Fruit fly (Drosophila melanogaster) whole organism, wandering third instar larva: Measurements from ENCODE around the gene CG31642.
A peak's percentile ranks its signal among the peaks of the same experiment; 100 is the strongest.

Experiments
- CG32264 ChIP-seq: fragments of 200-800 bp; sonication (Bioruptor generic); optimal IDR thresholded peaks from 2 replicates; lab custom pipeline; 2016; ENCODE audit warnings: missing biosample characterization, missing genetic modification characterization
- CG9705 ChIP-seq: fragments of 200-800 bp; sonication (Bioruptor generic); optimal IDR thresholded peaks from 2 replicates; lab custom pipeline; 2018; ENCODE audit warnings: missing biosample characterization, mild to moderate bottlenecking, missing genetic modification characterization
- Dfd ChIP-seq: fragments of >200 bp; optimal IDR thresholded peaks from 2 replicates; lab custom pipeline; 2017; ENCODE audit warnings: missing biosample characterization, missing genetic modification characterization
- Dif ChIP-seq: fragments of 200-275, 200-300 bp; sonication (Bioruptor generic); optimal IDR thresholded peaks from 2 replicates; lab custom pipeline; 2018; ENCODE audit warnings: missing biosample characterization, missing genetic modification characterization; ENCODE audit not compliant: partially characterized antibody
- GATAd ChIP-seq: sonication (Bioruptor generic); optimal IDR thresholded peaks from 2 replicates; lab custom pipeline; 2016; ENCODE audit warnings: missing biosample characterization, missing genetic modification characterization
- HLH106 ChIP-seq: fragments of 200-800 bp; optimal IDR thresholded peaks from 3 replicates; lab custom pipeline; 2019; ENCODE audit warnings: missing biosample characterization, mild to moderate bottlenecking, missing genetic modification characterization, moderate library complexity
- Hnf4 ChIP-seq: fragments of 200-800 bp; sonication (Bioruptor generic); optimal IDR thresholded peaks from 2 replicates; lab custom pipeline; 2016; ENCODE audit warnings: missing biosample characterization, mild to moderate bottlenecking, missing genetic modification characterization
- Hr78 ChIP-seq: fragments of >200 bp; optimal IDR thresholded peaks from 2 replicates; lab custom pipeline; 2017; ENCODE audit warnings: missing biosample characterization, missing genetic modification characterization
- Hr83 ChIP-seq: fragments of 200-300 bp; sonication (Bioruptor generic); optimal IDR thresholded peaks from 2 replicates; lab custom pipeline; 2016; ENCODE audit warnings: missing biosample characterization, mild to moderate bottlenecking, missing genetic modification characterization, moderate library complexity; ENCODE audit not compliant: poor library complexity, severe bottlenecking
- Jra ChIP-seq: sonication (Bioruptor generic); optimal IDR thresholded peaks from 2 replicates; lab custom pipeline; 2016; ENCODE audit warnings: missing biosample characterization, missing genetic modification characterization
- Mio ChIP-seq: sonication (Bioruptor generic); optimal IDR thresholded peaks from 2 replicates; lab custom pipeline; 2016; ENCODE audit warnings: missing biosample characterization, missing genetic modification characterization
- OdsH ChIP-seq: fragments of 200-800 bp; sonication (Bioruptor generic); optimal IDR thresholded peaks from 2 replicates; lab custom pipeline; 2016; ENCODE audit warnings: missing biosample characterization, mild to moderate bottlenecking, missing genetic modification characterization
- Sp1 ChIP-seq: fragments of 200-800 bp; sonication (Bioruptor generic); optimal IDR thresholded peaks from 3 replicates; lab custom pipeline; 2019; ENCODE audit warnings: missing biosample characterization, mild to moderate bottlenecking, missing genetic modification characterization, moderate library complexity
- br ChIP-seq: fragments of 200-800 bp; sonication (Bioruptor generic); optimal IDR thresholded peaks from 2 replicates; lab custom pipeline; 2016; ENCODE audit warnings: missing biosample characterization, missing genetic modification characterization
- brk ChIP-seq: fragments of 200-800 bp; sonication (Bioruptor generic); optimal IDR thresholded peaks from 2 replicates; lab custom pipeline; 2016; ENCODE audit warnings: missing biosample characterization, mild to moderate bottlenecking, missing genetic modification characterization
- dl ChIP-seq, 2 experiments: fragments of 175-275, 200-275 bp in 1 of 2; fragments of 200-275 bp in 1 of 2; sonication (Bioruptor generic); optimal IDR thresholded peaks; lab custom pipeline; 2018; ENCODE audit warnings: mild to moderate bottlenecking in 2 of 2, missing biosample characterization in 2 of 2, missing genetic modification characterization in 2 of 2, moderate library complexity in 2 of 2; ENCODE audit not compliant: partially characterized antibody in 2 of 2, insufficient read depth in 1 of 2
- dmrt93B ChIP-seq: fragments of 200-800 bp; sonication (Bioruptor generic); optimal IDR thresholded peaks from 2 replicates; lab custom pipeline; 2018; ENCODE audit warnings: missing biosample characterization, mild to moderate bottlenecking, missing genetic modification characterization
- dsf ChIP-seq: sonication (Bioruptor generic); optimal IDR thresholded peaks from 2 replicates; lab custom pipeline; 2016; ENCODE audit warnings: missing biosample characterization, missing genetic modification characterization, borderline replicate concordance
- ey ChIP-seq: fragments of 200-800 bp; sonication (Bioruptor generic); optimal IDR thresholded peaks from 2 replicates; lab custom pipeline; 2016; ENCODE audit warnings: missing biosample characterization, missing genetic modification characterization
- foxo ChIP-seq, 2 experiments: fragments of 200-800 bp; sonication (Bioruptor generic); optimal IDR thresholded peaks; 2 replicates in 1 of 2; 3 replicates in 1 of 2; lab custom pipeline; 2016 to 2017; ENCODE audit warnings: missing biosample characterization in 2 of 2, missing genetic modification characterization in 2 of 2
- fru ChIP-seq: fragments of 200-800 bp; sonication (Bioruptor generic); optimal IDR thresholded peaks from 3 replicates; lab custom pipeline; 2016; ENCODE audit warnings: missing biosample characterization, mild to moderate bottlenecking, missing genetic modification characterization
- h ChIP-seq: fragments of 200-800 bp; sonication (Bioruptor generic); optimal IDR thresholded peaks from 3 replicates; lab custom pipeline; 2016; ENCODE audit warnings: missing biosample characterization, mild to moderate bottlenecking, missing genetic modification characterization
- jim ChIP-seq: fragments of 175-275, 200-325 bp; sonication (Bioruptor generic); optimal IDR thresholded peaks from 2 replicates; lab custom pipeline; 2016; ENCODE audit warnings: missing biosample characterization, mild to moderate bottlenecking, missing genetic modification characterization
- lola ChIP-seq: fragments of >200 bp; optimal IDR thresholded peaks from 2 replicates; lab custom pipeline; 2017; ENCODE audit warnings: missing biosample characterization, missing genetic modification characterization
- pan ChIP-seq: fragments of >200 bp; optimal IDR thresholded peaks from 2 replicates; lab custom pipeline; 2017
- psq ChIP-seq: fragments of 200-800 bp; sonication (Bioruptor generic); optimal IDR thresholded peaks from 3 replicates; lab custom pipeline; 2017; ENCODE audit warnings: missing biosample characterization, mild to moderate bottlenecking, missing genetic modification characterization, moderate library complexity
- rgr ChIP-seq: fragments of 200-800 bp; sonication (Bioruptor generic); optimal IDR thresholded peaks from 3 replicates; lab custom pipeline; 2016; ENCODE audit warnings: missing biosample characterization, mild to moderate bottlenecking, missing genetic modification characterization
- sage ChIP-seq: fragments of 200-800 bp; sonication (Bioruptor generic); optimal IDR thresholded peaks from 2 replicates; lab custom pipeline; 2016; ENCODE audit warnings: missing biosample characterization, mild to moderate bottlenecking, missing genetic modification characterization
- sv ChIP-seq: fragments of 200-800 bp; sonication (Bioruptor generic); optimal IDR thresholded peaks from 3 replicates; lab custom pipeline; 2016; ENCODE audit warnings: missing biosample characterization, missing genetic modification characterization
- tai ChIP-seq: sonication (Bioruptor generic); optimal IDR thresholded peaks from 2 replicates; lab custom pipeline; 2016; ENCODE audit warnings: missing biosample characterization, missing genetic modification characterization
- usp ChIP-seq: fragments of >200 bp; optimal IDR thresholded peaks from 2 replicates; lab custom pipeline; 2017; ENCODE audit warnings: missing biosample characterization, missing genetic modification characterization
- woc ChIP-seq: sonication (Bioruptor generic); optimal IDR thresholded peaks from 2 replicates; lab custom pipeline; 2016; ENCODE audit warnings: missing biosample characterization, mild to moderate bottlenecking, missing genetic modification characterization

CG31642 gene

DNA sequence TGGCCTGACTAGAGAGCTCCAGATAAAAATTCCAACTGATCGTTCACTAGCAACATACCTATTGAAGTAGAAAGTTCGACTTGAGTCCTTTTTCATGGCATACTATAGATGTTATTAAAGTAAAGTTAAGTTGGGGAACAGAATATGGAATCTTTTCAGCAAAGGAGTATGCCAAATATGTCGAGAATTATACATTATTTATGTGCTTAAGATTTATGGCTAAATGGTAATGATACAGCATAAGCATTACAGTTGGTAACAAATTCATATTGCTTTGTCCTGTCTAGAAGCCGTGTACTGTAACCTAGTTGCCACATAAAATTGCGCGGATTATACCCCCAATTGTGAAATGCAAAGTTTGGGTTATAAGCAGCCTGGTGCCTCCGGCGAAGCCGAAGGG lies 36.7 kb downstream of the CG31642 start, which contains the start of gene CG31639:
Gene CG31639 (minus strand): TSS at position 101 of the 400 bp plus-strand sequence.
- no peak for TF ChIP-seq CG32264 (GFP tag; lab: Kevin White, UChicago)
- no peak for TF ChIP-seq Hr78 (GFP tag; lab: Kevin White, UChicago)
- TF ChIP-seq CG9705 (GFP tag; lab: Kevin White, UChicago) = no peak
- TF ChIP-seq, all 38 proteins: peak for 0

DNA sequence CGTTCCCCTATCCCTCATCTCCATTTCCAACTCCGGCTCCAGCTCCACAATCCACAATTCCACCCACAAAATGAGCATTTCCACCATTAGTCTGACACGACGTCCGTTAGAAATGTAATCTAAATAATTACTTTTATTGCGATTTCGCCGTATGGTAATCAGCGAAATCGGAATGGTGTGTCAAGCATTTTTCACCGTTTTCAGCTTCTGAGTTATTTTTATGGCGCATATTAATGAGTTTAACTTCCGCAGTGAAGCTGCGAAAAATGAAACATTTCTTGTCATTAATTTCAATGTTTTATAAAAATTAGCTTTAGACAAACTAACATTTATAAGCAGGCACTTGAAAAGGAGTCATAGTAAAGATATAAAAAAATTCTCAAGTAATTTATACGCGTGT lies 41.8 kb downstream of the CG31642 start, which contains the start of gene CG13989:
Gene CG13989 (plus strand): TSS at position 301 of the 400 bp plus-strand sequence.
- TF ChIP-seq Dif (GFP tag; lab: Kevin White, UChicago) = no peak
- no peak for TF ChIP-seq Hr83 (GFP tag; lab: Kevin White, UChicago)
- TF ChIP-seq dmrt93B (GFP tag; lab: Kevin White, UChicago) = no peak
- no peak for TF ChIP-seq sage (GFP tag; lab: Kevin White, UChicago)
- TF ChIP-seq GATAd = no peak
- TF ChIP-seq Mio = no peak
- TF ChIP-seq Hr78 (GFP tag; lab: Kevin White, UChicago) = no peak
- TF ChIP-seq dsf (GFP tag; lab: Kevin White, UChicago) = no peak
- no peak for TF ChIP-seq tai
- no peak for TF ChIP-seq fru (GFP tag; lab: Kevin White, UChicago)
- TF ChIP-seq woc (GFP tag; lab: Kevin White, UChicago) = no peak
- no peak for TF ChIP-seq brk (GFP tag; lab: Kevin White, UChicago)
- TF ChIP-seq dl (GFP tag; optimal IDR thresholded peaks at IDR 0.05; lab: Kevin White, UChicago; ENCODE audit: insufficient read depth in 1 of 2, partially characterized antibody in 2 of 2) = no peak
- no peak for TF ChIP-seq sv (GFP tag; lab: Kevin White, UChicago)
- TF ChIP-seq lola (GFP tag; lab: Kevin White, UChicago) = no peak
- no peak for TF ChIP-seq rgr (GFP tag; lab: Kevin White, UChicago)

DNA sequence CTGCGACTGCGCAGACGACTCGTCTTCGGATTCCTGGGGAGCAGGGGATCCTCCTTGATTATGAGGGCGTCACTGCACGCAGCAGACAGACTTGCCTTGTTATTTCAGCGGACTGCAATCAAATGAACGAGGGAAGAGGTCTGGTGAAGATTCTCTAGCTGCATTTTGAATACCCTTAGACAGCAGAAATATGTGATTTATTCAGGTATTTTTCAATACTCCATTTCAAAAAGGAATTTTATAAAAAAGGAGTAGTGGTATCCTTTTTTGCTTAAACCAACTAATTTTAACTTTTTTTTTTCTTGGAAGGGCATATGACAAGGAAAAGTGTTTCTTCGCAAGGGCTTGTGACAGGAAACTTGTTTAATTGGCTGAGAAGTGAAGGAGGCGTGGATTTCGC lies 47.4 kb downstream of the CG31642 start:
- TF ChIP-seq brk (GFP tag; lab: Kevin White, UChicago) = peak; percentile 10
- TF ChIP-seq GATAd = no peak
- peak; percentile 49 for TF ChIP-seq Hnf4
- no peak for TF ChIP-seq jim (GFP tag; lab: Kevin White, UChicago)
- TF ChIP-seq HLH106 (tag; lab: Kevin White, UChicago) = peak; percentile 53
- TF ChIP-seq woc (GFP tag; lab: Kevin White, UChicago) = peak; percentile 87
- TF ChIP-seq Hr83 (GFP tag; lab: Kevin White, UChicago) = no peak
- TF ChIP-seq dmrt93B (GFP tag; lab: Kevin White, UChicago) = peak; percentile 30
- TF ChIP-seq br (GFP tag; lab: Kevin White, UChicago) = peak; percentile 77
- peak; percentile 73 for TF ChIP-seq OdsH (GFP tag; lab: Kevin White, UChicago)
- TF ChIP-seq fru (GFP tag; lab: Kevin White, UChicago) = peak; percentile 83
- peak; percentile 29 for TF ChIP-seq CG32264 (GFP tag; lab: Kevin White, UChicago)
- TF ChIP-seq dl (GFP tag; optimal IDR thresholded peaks at IDR 0.05; lab: Kevin White, UChicago; ENCODE audit: insufficient read depth in 1 of 2, partially characterized antibody in 2 of 2) = no peak
- TF ChIP-seq Hr78 (GFP tag; lab: Kevin White, UChicago) = no peak
- no peak for TF ChIP-seq usp
- peak; percentile 86 for TF ChIP-seq h
- no peak for TF ChIP-seq sage (GFP tag; lab: Kevin White, UChicago)
- TF ChIP-seq rgr (GFP tag; lab: Kevin White, UChicago) = peak; percentile 68
- no peak for TF ChIP-seq sv (GFP tag; lab: Kevin White, UChicago)
- TF ChIP-seq Dif (GFP tag; lab: Kevin White, UChicago) = no peak
- TF ChIP-seq foxo (GFP tag; optimal IDR thresholded peaks at IDR 0.05; lab: Kevin White, UChicago) = peak in 1 of 2 experiments; percentile 73
- no peak for TF ChIP-seq pan
- peak; percentile 39 for TF ChIP-seq Sp1 (GFP tag; lab: Kevin White, UChicago)
- peak; percentile 81 for TF ChIP-seq ey
- TF ChIP-seq psq (GFP tag; lab: Kevin White, UChicago) = peak; percentile 55

DNA sequence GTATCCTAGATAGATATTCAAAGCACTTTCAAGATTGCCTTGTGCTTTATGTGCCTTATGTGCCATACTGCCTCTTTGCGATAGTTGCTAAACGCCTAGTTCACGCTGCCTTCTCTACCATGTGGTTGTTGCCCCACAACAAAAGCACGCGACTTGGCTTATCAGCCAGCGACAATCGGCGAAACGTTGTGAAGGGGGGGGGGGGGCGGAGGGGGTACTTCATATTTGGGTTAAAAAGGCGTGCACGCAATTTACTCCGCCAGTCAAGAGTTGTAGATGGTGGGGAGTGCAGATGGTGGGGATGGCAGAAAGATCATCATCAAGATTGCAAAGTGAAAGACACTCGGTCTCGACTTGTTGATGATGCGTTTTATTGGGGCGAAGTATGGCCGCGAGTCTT lies 50.8 kb downstream of the CG31642 start:
- no peak for TF ChIP-seq Hnf4
- no peak for TF ChIP-seq foxo (GFP tag; optimal IDR thresholded peaks at IDR 0.05; lab: Kevin White, UChicago)
- TF ChIP-seq GATAd = no peak
- TF ChIP-seq Dfd (GFP tag; lab: Kevin White, UChicago) = peak; percentile 86
- no peak for TF ChIP-seq CG32264 (GFP tag; lab: Kevin White, UChicago)
- no peak for TF ChIP-seq jim (GFP tag; lab: Kevin White, UChicago)
- no peak for TF ChIP-seq Jra (GFP tag; lab: Kevin White, UChicago)
- TF ChIP-seq dsf (GFP tag; lab: Kevin White, UChicago) = no peak
